Fruit fly (Drosophila melanogaster) whole organism, wandering third instar larva: ENCODE results near the gene PIG-Wb.

Experiments
- Abd-B ChIP-seq: fragments of >200 bp; optimal IDR thresholded peaks from 2 replicates; lab custom pipeline; 2017; ENCODE audit warnings: missing biosample characterization, missing genetic modification characterization
- GATAd ChIP-seq: sonication (Bioruptor generic); optimal IDR thresholded peaks from 2 replicates; lab custom pipeline; 2016; ENCODE audit warnings: missing biosample characterization, missing genetic modification characterization
- HLH106 ChIP-seq: fragments of 200-800 bp; optimal IDR thresholded peaks from 3 replicates; lab custom pipeline; 2019; ENCODE audit warnings: missing biosample characterization, mild to moderate bottlenecking, missing genetic modification characterization, moderate library complexity
- Hnf4 ChIP-seq: fragments of 200-800 bp; sonication (Bioruptor generic); optimal IDR thresholded peaks from 2 replicates; lab custom pipeline; 2016; ENCODE audit warnings: missing biosample characterization, mild to moderate bottlenecking, missing genetic modification characterization
- Hr78 ChIP-seq: fragments of >200 bp; optimal IDR thresholded peaks from 2 replicates; lab custom pipeline; 2017; ENCODE audit warnings: missing biosample characterization, missing genetic modification characterization
- Hr83 ChIP-seq: fragments of 200-300 bp; sonication (Bioruptor generic); optimal IDR thresholded peaks from 2 replicates; lab custom pipeline; 2016; ENCODE audit warnings: missing biosample characterization, mild to moderate bottlenecking, missing genetic modification characterization, moderate library complexity; ENCODE audit not compliant: poor library complexity, severe bottlenecking
- Jra ChIP-seq: sonication (Bioruptor generic); optimal IDR thresholded peaks from 2 replicates; lab custom pipeline; 2016; ENCODE audit warnings: missing biosample characterization, missing genetic modification characterization
- Mio ChIP-seq: sonication (Bioruptor generic); optimal IDR thresholded peaks from 2 replicates; lab custom pipeline; 2016; ENCODE audit warnings: missing biosample characterization, missing genetic modification characterization
- Myc ChIP-seq: fragments of >200 bp; optimal IDR thresholded peaks from 2 replicates; lab custom pipeline; 2017
- OdsH ChIP-seq: fragments of 200-800 bp; sonication (Bioruptor generic); optimal IDR thresholded peaks from 2 replicates; lab custom pipeline; 2016; ENCODE audit warnings: missing biosample characterization, mild to moderate bottlenecking, missing genetic modification characterization
- Rel ChIP-seq, 2 experiments: fragments of 200-800 bp; sonication (Bioruptor generic) in 1 of 2; optimal IDR thresholded peaks; 2 replicates in 1 of 2; 3 replicates in 1 of 2; lab custom pipeline; 2016 to 2019; ENCODE audit warnings: mild to moderate bottlenecking in 2 of 2, missing biosample characterization in 2 of 2, missing genetic modification characterization in 2 of 2, moderate library complexity in 1 of 2
- Sp1 ChIP-seq: fragments of 200-800 bp; sonication (Bioruptor generic); optimal IDR thresholded peaks from 3 replicates; lab custom pipeline; 2019; ENCODE audit warnings: missing biosample characterization, mild to moderate bottlenecking, missing genetic modification characterization, moderate library complexity
- Vsx2 ChIP-seq: fragments of 200-300, 225-300 bp; sonication (Bioruptor generic); optimal IDR thresholded peaks from 2 replicates; lab custom pipeline; 2018; ENCODE audit warnings: missing biosample characterization, missing genetic modification characterization; ENCODE audit not compliant: partially characterized antibody
- br ChIP-seq: fragments of 200-800 bp; sonication (Bioruptor generic); optimal IDR thresholded peaks from 2 replicates; lab custom pipeline; 2016; ENCODE audit warnings: missing biosample characterization, missing genetic modification characterization
- dl ChIP-seq, 2 experiments: fragments of 175-275, 200-275 bp in 1 of 2; fragments of 200-275 bp in 1 of 2; sonication (Bioruptor generic); optimal IDR thresholded peaks; lab custom pipeline; 2018; ENCODE audit warnings: mild to moderate bottlenecking in 2 of 2, missing biosample characterization in 2 of 2, missing genetic modification characterization in 2 of 2, moderate library complexity in 2 of 2; ENCODE audit not compliant: partially characterized antibody in 2 of 2, insufficient read depth in 1 of 2
- dmrt93B ChIP-seq: fragments of 200-800 bp; sonication (Bioruptor generic); optimal IDR thresholded peaks from 2 replicates; lab custom pipeline; 2018; ENCODE audit warnings: missing biosample characterization, mild to moderate bottlenecking, missing genetic modification characterization
- dsf ChIP-seq: sonication (Bioruptor generic); optimal IDR thresholded peaks from 2 replicates; lab custom pipeline; 2016; ENCODE audit warnings: missing biosample characterization, missing genetic modification characterization, borderline replicate concordance
- ey ChIP-seq: fragments of 200-800 bp; sonication (Bioruptor generic); optimal IDR thresholded peaks from 2 replicates; lab custom pipeline; 2016; ENCODE audit warnings: missing biosample characterization, missing genetic modification characterization
- foxo ChIP-seq, 2 experiments: fragments of 200-800 bp; sonication (Bioruptor generic); optimal IDR thresholded peaks; 2 replicates in 1 of 2; 3 replicates in 1 of 2; lab custom pipeline; 2016 to 2017; ENCODE audit warnings: missing biosample characterization in 2 of 2, missing genetic modification characterization in 2 of 2
- fru ChIP-seq: fragments of 200-800 bp; sonication (Bioruptor generic); optimal IDR thresholded peaks from 3 replicates; lab custom pipeline; 2016; ENCODE audit warnings: missing biosample characterization, mild to moderate bottlenecking, missing genetic modification characterization
- h ChIP-seq: fragments of 200-800 bp; sonication (Bioruptor generic); optimal IDR thresholded peaks from 3 replicates; lab custom pipeline; 2016; ENCODE audit warnings: missing biosample characterization, mild to moderate bottlenecking, missing genetic modification characterization
- jim ChIP-seq: fragments of 175-275, 200-325 bp; sonication (Bioruptor generic); optimal IDR thresholded peaks from 2 replicates; lab custom pipeline; 2016; ENCODE audit warnings: missing biosample characterization, mild to moderate bottlenecking, missing genetic modification characterization
- lola ChIP-seq: fragments of >200 bp; optimal IDR thresholded peaks from 2 replicates; lab custom pipeline; 2017; ENCODE audit warnings: missing biosample characterization, missing genetic modification characterization
- psq ChIP-seq: fragments of 200-800 bp; sonication (Bioruptor generic); optimal IDR thresholded peaks from 3 replicates; lab custom pipeline; 2017; ENCODE audit warnings: missing biosample characterization, mild to moderate bottlenecking, missing genetic modification characterization, moderate library complexity
- rgr ChIP-seq: fragments of 200-800 bp; sonication (Bioruptor generic); optimal IDR thresholded peaks from 3 replicates; lab custom pipeline; 2016; ENCODE audit warnings: missing biosample characterization, mild to moderate bottlenecking, missing genetic modification characterization
- sage ChIP-seq: fragments of 200-800 bp; sonication (Bioruptor generic); optimal IDR thresholded peaks from 2 replicates; lab custom pipeline; 2016; ENCODE audit warnings: missing biosample characterization, mild to moderate bottlenecking, missing genetic modification characterization
- sv ChIP-seq: fragments of 200-800 bp; sonication (Bioruptor generic); optimal IDR thresholded peaks from 3 replicates; lab custom pipeline; 2016; ENCODE audit warnings: missing biosample characterization, missing genetic modification characterization
- usp ChIP-seq: fragments of >200 bp; optimal IDR thresholded peaks from 2 replicates; lab custom pipeline; 2017; ENCODE audit warnings: missing biosample characterization, missing genetic modification characterization
- woc ChIP-seq: sonication (Bioruptor generic); optimal IDR thresholded peaks from 2 replicates; lab custom pipeline; 2016; ENCODE audit warnings: missing biosample characterization, mild to moderate bottlenecking, missing genetic modification characterization

PIG-Wb gene

dm6 chr3L:1692122-1692786 is 45.7 kb downstream of the PIG-Wb start (continued):
- TF ChIP-seq dsf (peak; percentile 38), Jra (GFP tag; lab: Kevin White, UChicago) (peak; percentile 55), dl (GFP tag; optimal IDR thresholded peaks at IDR 0.05; lab: Kevin White, UChicago; ENCODE audit: insufficient read depth in 1 of 2, partially characterized antibody in 2 of 2) (no peak)

dm6 chr3L:1690727-1691413 is 47.0 kb downstream of the PIG-Wb start:
- TF ChIP-seq ey (GFP tag; lab: Kevin White, UChicago) (peak; percentile 45), Jra (GFP tag; lab: Kevin White, UChicago) (no peak), Mio (GFP tag; lab: Kevin White, UChicago) (no peak), sv (GFP tag; lab: Kevin White, UChicago) (no peak), Sp1 (GFP tag; lab: Kevin White, UChicago) (peak; percentile 20), HLH106 (tag; lab: Kevin White, UChicago) (peak; percentile 45), fru (GFP tag; lab: Kevin White, UChicago) (peak; percentile 51), dmrt93B (GFP tag; lab: Kevin White, UChicago) (peak; percentile 34), OdsH (GFP tag; lab: Kevin White, UChicago) (peak; percentile 8), Hr78 (GFP tag; lab: Kevin White, UChicago) (no peak), woc (peak; percentile 15), foxo (GFP tag; optimal IDR thresholded peaks at IDR 0.05; lab: Kevin White, UChicago) (peak in 1 of 2 experiments; percentile 63), Hnf4 (GFP tag; lab: Kevin White, UChicago) (peak; percentile 19), Abd-B (GFP tag; lab: Kevin White, UChicago) (no peak), usp (GFP tag; lab: Kevin White, UChicago) (no peak), lola (no peak), Hr83 (peak; percentile 92), br (GFP tag; lab: Kevin White, UChicago) (peak; percentile 48), jim (GFP tag; lab: Kevin White, UChicago) (peak; percentile 14), h (GFP tag; lab: Kevin White, UChicago) (peak; percentile 71), rgr (GFP tag; lab: Kevin White, UChicago) (peak; percentile 46)

- TF ChIP-seq Myc (lab: Kevin White, UChicago) (no peak), dl (GFP tag; optimal IDR thresholded peaks at IDR 0.05; lab: Kevin White, UChicago; ENCODE audit: insufficient read depth in 1 of 2, partially characterized antibody in 2 of 2) (no peak), ey (GFP tag; lab: Kevin White, UChicago) (no peak), h (GFP tag; lab: Kevin White, UChicago) (no peak), Abd-B (GFP tag; lab: Kevin White, UChicago) (no peak), sage (GFP tag; lab: Kevin White, UChicago) (no peak), Rel (GFP tag; optimal IDR thresholded peaks at IDR 0.05; lab: Kevin White, UChicago) (no peak), Rel (tag; optimal IDR thresholded peaks at IDR 0.05; lab: Kevin White, UChicago) (no peak), psq (GFP tag; lab: Kevin White, UChicago) (no peak), OdsH (GFP tag; lab: Kevin White, UChicago) (no peak), Hr83 (no peak), Vsx2 (GFP tag; lab: Kevin White, UChicago) (no peak), fru (GFP tag; lab: Kevin White, UChicago) (no peak)
These were observed 49.3 kb downstream of the PIG-Wb start for dm6 chr3L:1688569-1688968.

- TF ChIP-seq Hr78 (GFP tag; lab: Kevin White, UChicago) (no peak), HLH106 (tag; lab: Kevin White, UChicago) (no peak), Hr83 (no peak), Hnf4 (GFP tag; lab: Kevin White, UChicago) (no peak), dl (GFP tag; optimal IDR thresholded peaks at IDR 0.05; lab: Kevin White, UChicago; ENCODE audit: insufficient read depth in 1 of 2, partially characterized antibody in 2 of 2) (no peak), Abd-B (GFP tag; lab: Kevin White, UChicago) (no peak), sv (GFP tag; lab: Kevin White, UChicago) (no peak), GATAd (GFP tag; lab: Kevin White, UChicago) (no peak), fru (GFP tag; lab: Kevin White, UChicago) (no peak), rgr (GFP tag; lab: Kevin White, UChicago) (no peak), Vsx2 (GFP tag; lab: Kevin White, UChicago) (no peak), usp (GFP tag; lab: Kevin White, UChicago) (no peak), dmrt93B (GFP tag; lab: Kevin White, UChicago) (no peak), lola (no peak)
These were observed 49.7 kb downstream of the PIG-Wb start for dm6 chr3L:1688161-1688560.
